Worm (Caenorhabditis elegans) whole organism, young adult: ENCODE data around the gene nemt-1.

Experiments
- F57A8.1 ChIP-seq: fragments of 200-800 bp; sonication (Bioruptor generic); optimal IDR thresholded peaks from 2 replicates; lab custom pipeline; 2018; ENCODE audit warnings: mild to moderate bottlenecking, missing genetic modification characterization, moderate library complexity, missing compliant biosample characterization
- T26A5.8 ChIP-seq: sonication (generic microtip); optimal IDR thresholded peaks from 2 replicates; lab custom pipeline; 2016; ENCODE audit warnings: missing genetic modification characterization, missing compliant biosample characterization
- Y53G8AR.9 ChIP-seq: fragments of 200-800 bp; sonication (Bioruptor generic); conservative IDR thresholded peaks from 2 replicates; pipeline ENCODE4 v1.3.6; 2022; ENCODE audit warnings: missing genetic modification reagents, missing genetic modification characterization, missing compliant biosample characterization
- Y56A3A.18 ChIP-seq: fragments of 200-800 bp; sonication (Bioruptor generic); IDR thresholded peaks from 2 replicates; pipeline ENCODE4 v1.3.6; 2022; ENCODE audit warnings: missing genetic modification reagents, missing genetic modification characterization, missing compliant biosample characterization
- Y79H2A.3 ChIP-seq: fragments of 200-800 bp; sonication (Bioruptor generic); conservative IDR thresholded peaks from 2 replicates; pipeline ENCODE4 v1.3.6; 2022; ENCODE audit warnings: missing genetic modification reagents, missing genetic modification characterization, missing compliant biosample characterization
- ZK185.1 ChIP-seq: sonication (generic microtip); optimal IDR thresholded peaks from 2 replicates; lab custom pipeline; 2016; ENCODE audit warnings: mild to moderate bottlenecking, missing genetic modification characterization, missing compliant biosample characterization; ENCODE audit not compliant: poor library complexity, severe bottlenecking
- akir-1 ChIP-seq: fragments of 200-800 bp; sonication (Bioruptor generic); optimal IDR thresholded peaks from 2 replicates; lab custom pipeline; 2018; ENCODE audit warnings: mild to moderate bottlenecking, missing genetic modification characterization, moderate library complexity, missing compliant biosample characterization
- ama-1 ChIP-seq, 3 experiments: fragments of 150-350 bp in 1 of 3; sonication (generic microtip) in 2 of 3; optimal IDR thresholded peaks; 2 replicates each; lab custom pipeline; 2014 to 2018; ENCODE audit warnings: missing biosample characterization in 2 of 3, missing genetic modification characterization in 2 of 3, missing genetic modification reagents in 2 of 3
- attf-6 ChIP-seq: fragments of 200-800 bp; sonication (Bioruptor generic); IDR thresholded peaks from 2 replicates; pipeline ENCODE4 v1.3.6; 2022; ENCODE audit warnings: missing genetic modification reagents, missing genetic modification characterization, missing compliant biosample characterization
- bed-1 ChIP-seq: fragments of 200-800 bp; sonication (Bioruptor generic); IDR thresholded peaks from 2 replicates; pipeline ENCODE4 v1.3.6; 2022; ENCODE audit warnings: missing genetic modification reagents, missing genetic modification characterization, missing compliant biosample characterization
- ccch-3 ChIP-seq: fragments of 200-800 bp; sonication (Bioruptor generic); optimal IDR thresholded peaks from 2 replicates; lab custom pipeline; 2018; ENCODE audit warnings: mild to moderate bottlenecking, missing genetic modification characterization, missing compliant biosample characterization
- die-1 ChIP-seq: sonication (generic microtip); optimal IDR thresholded peaks from 2 replicates; lab custom pipeline; 2016; ENCODE audit warnings: missing genotype, mild to moderate bottlenecking, missing genetic modification characterization, missing compliant biosample characterization
- dox-1 ChIP-seq: fragments of 200-800 bp; sonication (Bioruptor generic); IDR thresholded peaks from 2 replicates; pipeline ENCODE4 v1.3.6; 2022; ENCODE audit warnings: missing genetic modification reagents, missing genetic modification characterization, missing compliant biosample characterization
- dpl-1 ChIP-seq: fragments of 150-350 bp; optimal IDR thresholded peaks from 2 replicates; lab custom pipeline; 2014; ENCODE audit warnings: missing biosample characterization, missing genetic modification reagents, missing genetic modification characterization
- efl-1 ChIP-seq: fragments of 150-350 bp; optimal IDR thresholded peaks from 2 replicates; lab custom pipeline; 2014; ENCODE audit warnings: missing biosample characterization, missing genetic modification reagents, missing genetic modification characterization
- egl-44 ChIP-seq: fragments of 200-800 bp; sonication (Bioruptor generic); IDR thresholded peaks from 2 replicates; pipeline ENCODE4 v1.3.6; 2022; ENCODE audit warnings: missing genetic modification reagents, missing genetic modification characterization, missing compliant biosample characterization
- him-1 ChIP-seq: sonication (generic microtip); optimal IDR thresholded peaks from 2 replicates; lab custom pipeline; 2016; ENCODE audit warnings: missing genotype, missing genetic modification reagents, missing genetic modification characterization, missing compliant biosample characterization
- hmg-1.2 ChIP-seq: fragments of 200-800 bp; sonication (Bioruptor generic); IDR thresholded peaks from 2 replicates; pipeline ENCODE4 v1.3.6; 2022; ENCODE audit warnings: missing genetic modification reagents, missing genetic modification characterization, missing compliant biosample characterization
- hmg-20 ChIP-seq: fragments of 200-800 bp; sonication (Bioruptor generic); IDR thresholded peaks from 2 replicates; pipeline ENCODE4 v1.3.6; 2022; ENCODE audit warnings: missing genetic modification reagents, missing genetic modification characterization, missing compliant biosample characterization
- hsf-1 ChIP-seq: fragments of 200-800 bp; sonication (Bioruptor generic); IDR thresholded peaks from 2 replicates; pipeline ENCODE4 v1.3.6; 2022; ENCODE audit warnings: missing genetic modification reagents, missing genetic modification characterization, missing compliant biosample characterization
- lag-1 ChIP-seq: fragments of 200-800 bp; sonication (Bioruptor generic); IDR thresholded peaks from 2 replicates; pipeline ENCODE4 v1.3.6; 2022; ENCODE audit warnings: missing genetic modification reagents, missing genetic modification characterization, missing compliant biosample characterization
- let-526 ChIP-seq: fragments of 200-800 bp; sonication (Bioruptor generic); IDR thresholded peaks from 2 replicates; pipeline ENCODE4 v1.3.6; 2022; ENCODE audit warnings: missing genetic modification reagents, missing genetic modification characterization, missing compliant biosample characterization
- lin-35 ChIP-seq, 3 experiments: fragments of 150-350 bp in 2 of 3; sonication (generic microtip) in 1 of 3; optimal IDR thresholded peaks; 2 replicates each; lab custom pipeline; 2014 to 2018; ENCODE audit warnings: missing biosample characterization in 3 of 3, missing genetic modification characterization in 3 of 3, missing genetic modification reagents in 3 of 3
- lin-40 ChIP-seq: sonication (generic microtip); optimal IDR thresholded peaks from 2 replicates; lab custom pipeline; 2016; ENCODE audit warnings: missing genetic modification characterization, mild to moderate bottlenecking, missing compliant biosample characterization, missing genotype, missing genetic modification reagents
- lsl-1 ChIP-seq: fragments of 200-800 bp; sonication (Bioruptor generic); optimal IDR thresholded peaks from 2 replicates; lab custom pipeline; 2018; ENCODE audit warnings: mild to moderate bottlenecking, missing genetic modification characterization, moderate library complexity, missing compliant biosample characterization
- mel-28 ChIP-seq: sonication (generic microtip); optimal IDR thresholded peaks from 2 replicates; lab custom pipeline; 2016; ENCODE audit warnings: borderline replicate concordance, mild to moderate bottlenecking, missing genetic modification characterization, missing compliant biosample characterization
- mxl-1 ChIP-seq: sonication (generic microtip); optimal IDR thresholded peaks from 2 replicates; lab custom pipeline; 2016; ENCODE audit warnings: missing genetic modification characterization, missing compliant biosample characterization
- nfyb-1 ChIP-seq: fragments of 200-800 bp; sonication (Bioruptor generic); IDR thresholded peaks from 2 replicates; pipeline ENCODE4 v1.3.6; 2022; ENCODE audit warnings: missing genetic modification reagents, missing genetic modification characterization, missing compliant biosample characterization
- nhr-120 ChIP-seq: fragments of 200-800 bp; sonication (Bioruptor generic); IDR thresholded peaks from 2 replicates; pipeline ENCODE4 v1.3.6; 2022; ENCODE audit warnings: missing genetic modification characterization, missing compliant biosample characterization
- nhr-179 ChIP-seq: sonication (generic microtip); optimal IDR thresholded peaks from 2 replicates; lab custom pipeline; 2016; ENCODE audit warnings: mild to moderate bottlenecking, missing genetic modification characterization, missing compliant biosample characterization
- pbrm-1 ChIP-seq: fragments of 200-800 bp; sonication (Bioruptor generic); IDR thresholded peaks from 2 replicates; pipeline ENCODE4 v1.3.6; 2022; ENCODE audit warnings: missing genetic modification reagents, missing genetic modification characterization, missing compliant biosample characterization
- rcor-1 ChIP-seq: fragments of 200-800 bp; sonication (Bioruptor generic); IDR thresholded peaks from 2 replicates; pipeline ENCODE4 v1.3.6; 2022; ENCODE audit warnings: missing genetic modification reagents, missing genetic modification characterization, missing compliant biosample characterization
- rec-8 ChIP-seq, 2 experiments: sonication (generic microtip); optimal IDR thresholded peaks; 2 replicates each; lab custom pipeline; 2016; ENCODE audit warnings: mild to moderate bottlenecking in 2 of 2, missing genetic modification characterization in 2 of 2, missing genetic modification reagents in 2 of 2, missing genotype in 2 of 2, missing biosample characterization in 1 of 2, missing compliant biosample characterization in 1 of 2, moderate library complexity in 1 of 2
- rpc-1 ChIP-seq, 2 experiments: fragments of 150-350 bp in 1 of 2; sonication (generic microtip) in 1 of 2; optimal IDR thresholded peaks; 2 replicates each; lab custom pipeline; 2014 to 2018; ENCODE audit warnings: missing biosample characterization in 1 of 2, missing genetic modification characterization in 1 of 2, missing genetic modification reagents in 1 of 2, missing genotype in 1 of 2
- snpc-3.4 ChIP-seq: sonication (generic microtip); optimal IDR thresholded peaks from 2 replicates; lab custom pipeline; 2017; ENCODE audit warnings: missing genetic modification characterization, mild to moderate bottlenecking, missing compliant biosample characterization, antibody characterized with exemption, moderate library complexity, missing genotype, missing genetic modification reagents
- unc-130 ChIP-seq: sonication (generic microtip); optimal IDR thresholded peaks from 2 replicates; lab custom pipeline; 2016; ENCODE audit warnings: missing genetic modification reagents, missing genetic modification characterization, missing compliant biosample characterization
- zim-3 ChIP-seq: sonication (generic microtip); optimal IDR thresholded peaks from 2 replicates; lab custom pipeline; 2017; ENCODE audit warnings: mild to moderate bottlenecking, missing genetic modification characterization, moderate library complexity, missing compliant biosample characterization
- ztf-18 ChIP-seq: sonication (generic microtip); optimal IDR thresholded peaks from 2 replicates; lab custom pipeline; 2016; ENCODE audit warnings: missing genotype, mild to moderate bottlenecking, missing genetic modification characterization, missing compliant biosample characterization
- ztf-3 ChIP-seq: fragments of 200-800 bp; sonication (Bioruptor generic); optimal IDR thresholded peaks from 2 replicates; lab custom pipeline; 2018; ENCODE audit warnings: mild to moderate bottlenecking, missing genetic modification characterization, missing compliant biosample characterization
- ztf-6 ChIP-seq: fragments of 200-800 bp; sonication (Bioruptor generic); IDR thresholded peaks from 2 replicates; pipeline ENCODE4 v1.3.6; 2022; ENCODE audit warnings: missing genetic modification reagents, missing genetic modification characterization, missing compliant biosample characterization

nemt-1 gene

ce11 chrIV:9367852-9368627, 48.8 kb upstream of the nemt-1 start (continued):
- TF ChIP-seq ama-1 (optimal IDR thresholded peaks at IDR 0.05; lab: Kevin White, UChicago) (no peak), ama-1 (GFP tag; optimal IDR thresholded peaks at IDR 0.05; lab: Kevin White, UChicago) (no peak), mxl-1 (no peak), dox-1 (0 out of 2 replicates have a peak, but pooled peaks have one; percentile 13), ztf-6 (no peak), rec-8 (tag; optimal IDR thresholded peaks at IDR 0.05; lab: Kevin White, UChicago) (no peak), unc-130 (GFP tag; lab: Kevin White, UChicago) (no peak), efl-1 (peak; percentile 92), nfyb-1 (GFP tag; lab: Robert Waterston, UW) (no peak), ztf-3 (GFP tag; lab: Kevin White, UChicago) (no peak), attf-6 (GFP tag; lab: Robert Waterston, UW) (0 out of 2 replicates have a peak, but pooled peaks have one; percentile 22), die-1 (no peak), akir-1 (no peak), rcor-1 (no peak), ztf-18 (tag; lab: Kevin White, UChicago) (no peak), bed-1 (GFP tag; lab: Robert Waterston, UW) (no peak), hmg-20 (no peak), hmg-1.2 (GFP tag; lab: Robert Waterston, UW) (peak; percentile 35; the same call in 1 of the 2 replicates), lin-35 (GFP tag; optimal IDR thresholded peaks at IDR 0.05; lab: Kevin White, UChicago) (no peak), F57A8.1 (GFP tag; lab: Kevin White, UChicago) (no peak), Y79H2A.3 (GFP tag; lab: Robert Waterston, UW) (no peak), T26A5.8 (no peak), nhr-120 (no peak), lag-1 (GFP tag; lab: Robert Waterston, UW) (no peak), ZK185.1 (tag; lab: Kevin White, UChicago) (peak; percentile 10), nhr-179 (tag; lab: Kevin White, UChicago) (no peak), pbrm-1 (GFP tag; lab: Robert Waterston, UW) (no peak), egl-44 (GFP tag; lab: Robert Waterston, UW) (no peak), let-526 (GFP tag; lab: Robert Waterston, UW) (no peak), him-1 (tag; lab: Kevin White, UChicago) (no peak), rpc-1 (optimal IDR thresholded peaks at IDR 0.05; lab: Kevin White, UChicago) (no peak), rpc-1 (tag; optimal IDR thresholded peaks at IDR 0.05; lab: Kevin White, UChicago) (no peak), mel-28 (tag; lab: Kevin White, UChicago) (no peak), Y56A3A.18 (GFP tag; lab: Robert Waterston, UW) (no peak), Y53G8AR.9 (no peak), ccch-3 (GFP tag; lab: Kevin White, UChicago) (no peak), lsl-1 (GFP tag; lab: Kevin White, UChicago) (peak; percentile 90), lin-40 (tag; lab: Kevin White, UChicago) (peak; percentile 8), zim-3 (tag; lab: Kevin White, UChicago) (no peak)

ce11 chrIV:9366411-9366810, 47.2 kb upstream of the nemt-1 start, which contains the start of gene pezo-1:
pezo-1 (minus strand) TSS chrIV:9366511.
- TF ChIP-seq lsl-1 (GFP tag; lab: Kevin White, UChicago) = peak; percentile 28
- TF ChIP-seq T26A5.8 = no peak
- 0 out of 2 replicates have a peak, but pooled peaks have one; percentile 25 for TF ChIP-seq hsf-1 (GFP tag; lab: Robert Waterston, UW)
- peak; percentile 11 for TF ChIP-seq snpc-3.4 (tag; lab: Kevin White, UChicago)
- TF ChIP-seq dpl-1 = no peak
